Fruit fly (Drosophila melanogaster): Measurements from ENCODE around the gene CG10663.

Gene CG10663

DNA sequence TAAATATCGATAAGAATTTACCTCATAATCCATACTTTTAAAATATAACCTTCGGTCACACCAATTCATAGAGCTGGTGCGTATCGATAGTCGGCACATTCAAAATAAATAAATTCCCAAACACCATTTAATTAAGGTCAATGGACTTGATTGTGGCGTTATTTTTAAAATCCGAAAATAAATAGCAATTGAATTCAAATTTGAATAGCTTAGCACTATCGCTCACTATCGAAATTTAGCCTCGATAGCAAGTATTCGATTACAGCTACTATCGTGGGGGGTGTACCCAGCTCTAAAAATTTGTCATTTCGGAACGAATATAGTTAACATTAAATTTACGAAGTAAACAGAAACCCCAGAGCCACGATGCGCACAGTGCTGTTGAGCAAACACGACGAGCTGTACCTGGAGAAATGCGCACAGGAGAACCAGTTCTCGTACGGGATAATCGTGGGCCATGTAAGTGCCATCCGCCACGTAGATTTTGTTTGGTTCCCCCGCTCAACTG, 13.3 kb downstream of the CG10663 start, which contains the start of gene CG10616:
Gene CG10616 (plus strand): TSS at position 258 of the 508 bp plus-strand sequence.
- TF ChIP-seq CTCF (optimal IDR thresholded peaks at IDR 0.05) (peak in 1 of 2 experiments; percentile 9), CG8478 (optimal IDR thresholded peaks at IDR 0.05) (no peak)

DNA sequence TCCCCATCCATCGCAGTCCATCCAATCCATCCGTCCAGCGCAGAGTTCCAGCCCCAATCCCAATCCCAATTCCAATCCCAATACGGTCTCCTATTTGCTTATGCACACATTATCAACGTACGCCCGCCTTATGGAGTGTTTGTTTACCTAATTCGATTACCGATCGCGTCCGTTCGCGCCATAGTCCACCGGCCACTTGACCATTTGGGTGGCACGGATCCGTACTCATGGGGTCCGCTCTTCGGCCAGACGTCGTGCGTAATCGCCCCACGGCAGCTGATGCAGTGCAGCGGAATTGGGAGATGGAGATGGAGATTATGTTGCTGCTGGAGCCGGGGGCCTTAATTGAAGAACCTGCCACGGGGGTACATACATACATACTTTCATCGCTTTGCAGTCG, 14.3 kb downstream of the CG10663 start:
- no peak for TF ChIP-seq CG8478 (optimal IDR thresholded peaks at IDR 0.05)
- no peak for TF ChIP-seq CTCF (optimal IDR thresholded peaks at IDR 0.05)

DNA sequence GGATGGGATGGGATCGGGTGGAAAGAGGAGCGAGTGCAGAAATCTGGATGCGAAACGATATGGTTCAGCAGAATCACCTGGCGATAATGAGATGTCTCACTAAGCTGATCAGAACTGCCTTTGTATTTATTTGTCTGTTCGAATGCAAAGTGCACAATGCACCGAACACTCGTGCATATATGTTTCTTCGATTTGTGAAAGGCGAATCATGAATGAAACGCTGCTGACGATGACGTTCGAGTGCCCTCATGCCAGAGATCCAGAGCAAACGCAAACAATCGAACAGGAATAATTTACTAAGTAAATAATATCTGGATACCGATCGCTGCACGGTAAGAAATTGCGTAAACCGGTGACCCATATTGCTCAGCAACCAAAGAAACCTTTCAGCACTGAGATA, 15.2 kb downstream of the CG10663 start, which contains the start of gene CG32102:
Gene CG32102 (minus strand): TSS at position 101 of the 400 bp plus-strand sequence.
- TF ChIP-seq CTCF (optimal IDR thresholded peaks at IDR 0.05) (no peak), CG8478 (optimal IDR thresholded peaks at IDR 0.05) (no peak)

DNA sequence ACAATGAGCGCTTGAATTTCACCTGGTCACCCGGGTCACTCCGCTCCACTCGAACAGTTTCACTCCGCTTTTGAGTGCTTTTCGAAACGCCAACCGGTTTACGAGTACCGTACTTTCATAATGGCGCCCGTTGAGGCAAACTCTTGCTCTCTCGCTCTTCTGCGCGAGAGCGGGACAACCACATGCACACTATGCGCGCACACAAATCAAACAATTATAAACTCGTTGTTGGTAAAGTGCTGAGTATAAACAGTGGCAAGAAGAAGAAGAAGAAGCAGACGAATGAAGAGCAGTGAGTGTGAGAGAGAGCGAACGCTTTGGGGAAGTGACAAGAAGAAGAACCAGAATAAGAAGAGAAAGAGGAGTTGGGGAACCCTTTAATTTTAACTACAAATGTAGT, 16.8 kb downstream of the CG10663 start, which contains the start of gene eyg:
Gene eyg (minus strand): TSS at position 6 of the 400 bp plus-strand sequence.
- TF ChIP-seq CTCF (optimal IDR thresholded peaks at IDR 0.05) (peak; percentile 15 to 43), CG8478 (optimal IDR thresholded peaks at IDR 0.05) (no peak)

DNA sequence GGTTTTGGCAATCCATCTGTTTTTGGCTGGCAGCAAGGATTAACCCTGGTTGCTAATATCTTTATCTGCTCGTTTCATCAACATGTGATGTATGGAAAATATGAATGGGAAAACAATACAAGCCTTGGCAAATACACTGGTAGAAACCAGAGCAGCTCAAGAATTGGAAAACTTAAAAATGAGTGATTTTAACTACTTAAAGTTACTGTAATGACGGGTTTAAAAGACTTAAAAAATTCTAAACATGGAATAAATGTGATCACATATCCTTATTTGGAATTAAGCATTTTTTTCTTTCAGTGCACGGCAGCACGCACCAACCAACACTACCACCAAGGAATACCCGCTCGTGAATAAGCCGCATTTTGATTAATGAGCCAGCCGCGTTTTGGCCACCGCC, 19.6 kb downstream of the CG10663 start:
- TF ChIP-seq CTCF (optimal IDR thresholded peaks at IDR 0.05), result no peak
- TF ChIP-seq CG8478 (optimal IDR thresholded peaks at IDR 0.05), result no peak

DNA sequence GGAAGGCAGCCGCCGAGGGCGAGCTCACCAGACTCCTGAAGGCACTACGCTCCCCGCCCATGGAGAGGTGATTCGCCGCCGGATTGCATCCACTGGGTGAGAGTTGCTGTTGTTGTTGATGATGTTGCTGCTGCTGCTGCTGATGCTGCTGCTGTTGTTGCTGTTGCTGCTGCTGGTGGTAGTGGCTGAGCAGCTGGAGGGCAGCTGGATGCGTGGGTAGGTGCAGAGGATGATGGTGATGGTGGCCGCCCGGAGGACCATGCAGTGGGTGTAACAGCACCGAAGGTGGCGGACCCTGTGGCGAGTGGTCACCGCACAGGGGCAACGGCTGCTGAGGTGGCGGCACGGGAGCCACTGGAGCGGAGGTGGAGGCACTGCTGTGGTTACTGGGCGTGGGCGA, 21.3 kb downstream of the CG10663 start:
- TF ChIP-seq CG8478 (optimal IDR thresholded peaks at IDR 0.05) (no peak), CTCF (optimal IDR thresholded peaks at IDR 0.05) (no peak)

DNA sequence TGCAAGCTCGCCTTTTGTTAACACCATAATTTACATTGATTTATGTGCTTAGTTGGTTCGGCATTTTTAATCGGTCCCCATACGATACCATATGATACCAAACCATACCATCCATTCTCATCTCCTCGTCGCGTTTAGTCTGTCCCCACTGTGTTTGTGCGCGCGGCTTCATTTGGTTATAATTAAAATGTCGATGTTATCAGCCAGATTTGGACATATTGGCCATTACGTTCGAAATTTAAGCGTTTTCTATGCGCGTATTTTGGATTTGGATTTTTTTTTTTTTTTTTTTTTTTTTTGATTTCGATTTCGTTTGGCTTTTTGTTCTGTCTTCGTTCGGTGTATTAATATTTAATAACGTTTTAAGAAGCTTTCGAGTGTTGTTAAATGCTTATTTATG, 22.9 kb downstream of the CG10663 start:
- TF ChIP-seq CTCF (optimal IDR thresholded peaks at IDR 0.05), result no peak
- TF ChIP-seq CG8478 (optimal IDR thresholded peaks at IDR 0.05), result no peak

DNA sequence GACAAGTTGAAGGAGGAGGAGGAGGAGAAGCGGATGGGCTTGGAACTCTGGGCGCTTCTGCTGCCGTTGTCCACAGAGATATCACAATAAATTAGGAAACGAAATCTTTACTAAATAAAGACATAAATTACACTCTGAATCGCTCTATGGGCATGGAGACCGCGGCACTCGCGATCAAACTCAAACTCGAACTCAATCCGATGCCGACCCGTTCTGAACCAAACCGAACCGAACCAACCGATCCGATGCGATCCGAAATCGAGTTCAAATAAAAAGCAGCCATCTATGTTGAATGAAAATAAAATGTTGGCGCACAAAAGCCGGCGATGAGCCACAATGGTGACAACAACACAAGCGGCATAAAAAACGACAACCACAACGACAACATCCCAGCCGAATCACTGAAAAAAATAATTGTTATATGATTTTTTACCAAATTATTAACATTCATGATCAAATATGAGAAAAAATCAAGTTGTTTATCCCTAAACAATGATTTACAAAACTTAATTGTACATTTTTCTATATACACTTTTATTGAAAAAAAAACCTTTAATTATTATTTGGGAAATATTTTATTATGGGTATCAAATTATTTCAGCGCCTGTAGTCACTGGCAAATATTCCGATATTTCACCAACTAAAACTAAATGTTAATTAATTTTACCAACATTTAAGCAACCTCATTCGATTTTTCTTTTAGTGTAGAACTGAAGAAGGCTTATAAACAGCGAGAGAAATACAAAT, 27.7 kb downstream of the CG10663 start:
- no peak for TF ChIP-seq CTCF (optimal IDR thresholded peaks at IDR 0.05)

DNA sequence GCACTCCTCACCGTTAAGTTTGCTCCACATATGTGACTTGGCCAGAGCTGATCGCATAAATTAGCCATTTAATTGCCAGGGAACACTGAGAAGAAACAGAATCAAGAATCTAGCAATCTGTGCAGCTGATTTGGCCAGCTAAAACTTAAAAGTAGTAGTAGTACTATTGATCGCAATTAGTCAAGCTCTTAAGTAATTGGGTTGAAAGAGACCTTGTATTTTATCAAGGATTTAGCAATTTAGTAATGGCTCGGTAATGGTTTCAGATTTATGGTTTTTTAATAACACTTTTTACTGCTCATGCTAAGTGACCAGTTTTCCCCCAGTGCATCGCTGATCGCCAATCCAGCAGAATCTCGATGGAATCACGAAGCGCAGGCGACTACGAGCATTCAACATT, 29.8 kb downstream of the CG10663 start:
- TF ChIP-seq CTCF (optimal IDR thresholded peaks at IDR 0.05) (no peak), CG8478 (optimal IDR thresholded peaks at IDR 0.05) (no peak)

DNA sequence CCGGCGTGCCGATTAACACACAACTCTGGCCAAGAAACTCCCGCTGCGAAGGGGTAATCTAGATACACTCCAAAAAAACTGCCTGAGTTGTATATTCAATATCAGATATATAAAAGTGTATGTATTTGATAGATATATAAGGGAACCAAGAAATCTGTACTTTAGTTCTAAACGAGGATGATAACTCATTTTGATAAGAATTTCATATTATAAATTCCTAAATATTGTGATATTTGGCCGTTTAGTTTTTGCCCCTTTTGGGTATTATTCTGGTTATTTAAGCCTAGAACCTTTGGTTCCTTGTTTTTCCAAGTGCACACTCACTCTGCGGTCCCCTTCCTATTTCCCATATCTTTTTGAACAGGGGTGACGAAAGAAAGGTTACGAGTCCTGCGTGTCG, 31.3 kb downstream of the CG10663 start:
- TF ChIP-seq CTCF (optimal IDR thresholded peaks at IDR 0.05) (no peak), CG8478 (optimal IDR thresholded peaks at IDR 0.05) (no peak)

DNA sequence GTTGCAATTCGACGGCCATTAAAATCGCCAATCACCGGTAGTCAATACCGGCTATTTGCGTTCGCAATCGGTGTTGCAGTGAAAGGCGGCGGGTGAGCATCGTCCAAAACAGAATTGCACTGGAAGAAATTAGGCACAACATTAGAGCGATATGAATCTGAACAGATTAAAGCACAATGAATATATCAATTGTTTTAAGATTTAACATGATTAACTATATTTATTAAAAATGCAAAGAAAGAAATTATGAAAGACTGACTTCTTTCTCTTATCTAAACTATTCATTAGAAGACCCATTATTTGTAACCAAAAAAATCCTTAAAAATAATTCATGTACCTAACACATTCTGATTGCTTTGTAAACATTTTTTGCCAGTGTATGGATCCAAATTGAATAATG, 37.3 kb downstream of the CG10663 start:
- no peak for TF ChIP-seq CTCF (optimal IDR thresholded peaks at IDR 0.05)
- TF ChIP-seq CG8478 (optimal IDR thresholded peaks at IDR 0.05), result no peak

DNA sequence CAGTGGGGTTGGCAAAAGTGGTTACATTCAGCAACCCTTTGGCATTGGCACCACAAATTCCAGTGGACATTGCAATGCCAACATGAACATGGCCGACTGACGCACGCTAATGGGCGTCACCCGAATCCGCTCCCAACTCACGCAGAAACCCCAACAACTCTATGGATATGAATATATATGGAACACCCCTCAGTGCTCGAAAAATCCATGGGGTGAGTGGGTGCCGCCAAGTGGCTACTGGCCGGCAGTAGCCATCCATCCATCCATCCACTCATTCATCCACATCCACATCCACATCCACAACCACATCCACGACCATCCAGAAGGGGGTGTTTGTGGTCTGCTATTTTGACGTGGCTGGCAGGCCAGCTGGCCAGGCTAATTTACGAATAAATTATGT, 37.8 kb downstream of the CG10663 start:
- TF ChIP-seq CTCF (optimal IDR thresholded peaks at IDR 0.05) (no peak), CG8478 (optimal IDR thresholded peaks at IDR 0.05) (no peak)

DNA sequence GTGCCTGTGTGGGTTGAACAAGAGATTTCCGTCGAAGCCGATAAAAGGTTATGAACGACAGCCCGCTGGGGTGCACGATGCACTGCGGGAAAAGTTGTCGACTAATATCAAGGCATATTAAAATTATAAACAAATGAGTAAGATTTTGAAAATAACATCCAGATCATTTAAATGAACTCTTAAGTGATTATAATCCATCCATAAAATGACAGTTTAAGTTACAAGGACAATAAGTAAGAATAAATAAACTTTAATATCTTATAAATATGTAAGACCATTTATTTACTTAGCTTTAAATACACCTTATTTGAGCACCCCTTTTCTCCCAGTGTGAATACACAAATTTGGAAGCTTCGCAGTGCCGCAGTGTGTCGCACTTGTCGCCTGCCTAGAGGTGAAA, 40.8 kb downstream of the CG10663 start:
- TF ChIP-seq CG8478 (optimal IDR thresholded peaks at IDR 0.05), result no peak
- no peak for TF ChIP-seq CTCF (optimal IDR thresholded peaks at IDR 0.05)

DNA sequence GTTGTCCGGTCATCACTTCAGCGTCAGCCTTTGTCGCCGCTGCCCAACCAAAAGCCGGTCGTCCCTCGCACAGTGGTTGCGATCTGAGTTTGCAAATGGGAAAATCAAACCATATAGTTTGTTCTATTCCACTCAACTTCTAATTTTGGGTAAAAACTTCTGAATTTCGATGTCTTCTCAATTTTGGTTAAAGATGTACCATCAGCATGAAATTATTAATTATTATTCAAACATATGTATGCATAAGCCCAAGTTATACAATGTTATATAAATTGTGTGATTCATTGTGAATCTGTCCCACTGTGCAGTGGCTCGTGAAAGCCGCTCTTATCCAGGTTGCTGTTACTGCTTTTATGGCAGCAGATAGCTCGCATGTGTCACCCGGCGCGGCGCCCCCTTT, 42.2 kb downstream of the CG10663 start:
- no peak for TF ChIP-seq CG8478 (optimal IDR thresholded peaks at IDR 0.05)
- TF ChIP-seq CTCF (optimal IDR thresholded peaks at IDR 0.05), result no peak

DNA sequence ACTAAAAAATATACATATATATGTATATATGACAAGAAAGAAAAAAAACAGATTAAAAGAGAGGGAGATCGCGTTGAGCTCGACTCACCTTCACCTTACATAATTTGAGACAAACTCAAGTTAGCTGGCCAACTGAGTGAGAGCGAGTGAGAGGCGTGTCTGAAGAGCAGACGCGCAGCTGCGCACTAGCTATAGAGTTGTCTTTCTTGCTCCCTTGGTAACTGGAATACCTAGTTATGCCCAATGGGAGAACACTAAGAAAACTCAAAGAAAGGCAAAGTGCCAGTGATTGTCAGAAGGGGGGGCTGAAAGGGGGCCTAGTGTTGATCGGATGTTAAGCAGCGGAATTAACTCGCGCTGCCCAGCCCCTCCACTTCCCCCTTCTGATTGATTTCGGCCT, 50.4 kb downstream of the CG10663 start:
- TF ChIP-seq CTCF (optimal IDR thresholded peaks at IDR 0.05) (no peak), CG8478 (optimal IDR thresholded peaks at IDR 0.05) (no peak)

DNA sequence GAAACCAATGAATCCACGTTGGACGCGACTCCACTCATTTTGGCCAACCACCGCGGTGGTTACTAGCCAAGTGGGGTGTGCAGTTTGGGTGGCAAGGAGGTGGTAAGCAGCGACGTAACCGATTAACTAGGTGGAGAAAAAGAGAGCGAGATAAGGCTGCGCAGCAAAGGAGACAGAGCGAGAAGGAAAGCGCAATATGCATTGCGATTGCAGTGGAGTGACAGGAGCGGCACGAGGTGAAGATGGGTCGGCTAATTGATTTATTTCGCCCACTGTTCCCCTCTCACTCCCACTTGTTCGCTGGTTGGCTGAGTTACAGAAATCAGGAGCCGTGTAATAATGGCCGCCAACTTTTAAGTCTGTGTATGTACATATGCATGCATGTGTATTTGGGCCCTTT, 51.1 kb downstream of the CG10663 start:
- TF ChIP-seq CTCF (optimal IDR thresholded peaks at IDR 0.05) (no peak), CG8478 (optimal IDR thresholded peaks at IDR 0.05) (no peak)
